Fruit fly (Drosophila melanogaster): ENCODE data around the gene CG42359.

Gene CG42359

DNA sequence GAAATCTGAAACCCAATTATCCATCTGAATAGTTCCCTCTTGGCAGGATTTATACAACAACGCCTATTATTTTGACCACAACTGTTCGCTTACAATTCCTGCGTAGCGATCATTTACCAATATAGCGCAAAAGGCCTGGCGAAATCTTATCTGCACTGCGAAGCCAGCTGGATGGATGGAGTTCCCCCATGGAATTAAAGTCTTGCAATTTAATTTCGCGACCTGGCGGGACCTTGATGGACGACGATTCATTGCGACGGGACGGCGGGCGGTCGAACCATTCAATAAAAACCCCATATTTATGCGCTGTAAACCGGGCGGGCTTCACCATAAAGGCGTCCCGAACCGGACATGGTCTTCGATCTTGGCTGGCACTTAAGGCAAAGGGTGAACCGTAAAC, 9.3 kb downstream of the CG42359 start:
- no peak for TF ChIP-seq CG7101 (tag; optimal IDR thresholded peaks at IDR 0.05)
- TF ChIP-seq bab1 (GFP tag; optimal IDR thresholded peaks at IDR 0.05), result no peak
- no peak for TF ChIP-seq toe (GFP tag; optimal IDR thresholded peaks at IDR 0.05)
- no peak for TF ChIP-seq pad (GFP tag; optimal IDR thresholded peaks at IDR 0.05)
- TF ChIP-seq CG1620 (GFP tag; optimal IDR thresholded peaks at IDR 0.05), result no peak
- TF ChIP-seq cnc (optimal IDR thresholded peaks at IDR 0.05), result no peak
- no peak for TF ChIP-seq CG33017 (tag; optimal IDR thresholded peaks at IDR 0.05)
- no peak for TF ChIP-seq kay (GFP tag; ENCODE audit: borderline replicate concordance)
- no peak for TF ChIP-seq CG11617 (GFP tag; optimal IDR thresholded peaks at IDR 0.05)
- no peak for TF ChIP-seq Hr96 (GFP tag; optimal IDR thresholded peaks at IDR 0.05)
- no peak for TF ChIP-seq CG14711 (tag; optimal IDR thresholded peaks at IDR 0.05)
- no peak for TF ChIP-seq Crg-1 (GFP tag; optimal IDR thresholded peaks at IDR 0.05)
- no peak for TF ChIP-seq CG7045 (GFP tag; optimal IDR thresholded peaks at IDR 0.05)
- TF ChIP-seq cic (GFP tag; optimal IDR thresholded peaks at IDR 0.05), result no peak

DNA sequence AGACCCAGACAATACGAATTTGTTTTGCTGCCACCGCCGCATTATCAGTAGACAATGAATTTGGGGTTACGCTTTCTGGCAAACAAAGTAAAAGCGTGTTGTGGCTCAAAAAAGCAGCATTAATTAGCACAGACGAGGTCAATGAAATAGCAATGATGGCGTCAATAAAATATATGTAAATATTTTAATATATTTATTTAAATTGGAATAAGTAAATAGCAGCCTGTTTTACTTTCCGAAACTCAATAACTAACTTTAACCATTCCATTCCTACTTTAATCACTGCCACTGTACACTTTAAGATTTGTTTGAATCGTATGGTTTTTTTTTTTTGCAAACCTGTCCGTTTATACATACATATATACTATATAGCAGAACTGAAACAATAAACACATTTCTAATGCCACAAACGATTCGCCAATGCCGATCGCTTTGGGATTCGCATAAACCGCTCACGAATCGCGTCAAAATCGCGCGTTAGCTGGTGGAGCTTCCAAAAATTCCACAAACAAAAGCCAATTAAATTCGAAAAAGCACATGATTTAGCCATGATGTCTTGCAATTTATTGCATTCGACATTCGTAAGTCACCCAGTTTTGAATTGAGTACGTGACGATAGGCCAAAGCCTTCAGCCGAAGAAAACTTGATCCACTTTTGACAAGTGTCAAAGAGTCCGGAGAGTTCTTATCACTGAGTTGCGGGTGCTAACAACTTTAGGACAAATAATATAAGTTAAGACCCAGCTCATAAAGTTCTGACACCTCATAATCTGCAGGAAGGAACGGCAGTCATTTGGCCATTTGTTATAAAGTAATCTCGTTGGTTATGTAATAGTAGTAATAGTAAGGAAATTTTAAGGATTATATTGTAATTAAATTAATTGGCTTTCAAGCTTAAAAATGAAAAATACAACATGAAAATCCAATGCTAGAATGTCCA, 10.0 kb downstream of the CG42359 start:
- no peak for TF ChIP-seq Mnt (GFP tag; optimal IDR thresholded peaks at IDR 0.05)
- peak; percentile 19 for TF ChIP-seq CG33017 (tag; optimal IDR thresholded peaks at IDR 0.05)
- no peak for TF ChIP-seq CG1620 (GFP tag; optimal IDR thresholded peaks at IDR 0.05)
- TF ChIP-seq Hr96 (GFP tag; optimal IDR thresholded peaks at IDR 0.05), result no peak
- TF ChIP-seq kay (GFP tag; ENCODE audit: borderline replicate concordance), result peak; percentile 69
- no peak for TF ChIP-seq cnc (optimal IDR thresholded peaks at IDR 0.05)

DNA sequence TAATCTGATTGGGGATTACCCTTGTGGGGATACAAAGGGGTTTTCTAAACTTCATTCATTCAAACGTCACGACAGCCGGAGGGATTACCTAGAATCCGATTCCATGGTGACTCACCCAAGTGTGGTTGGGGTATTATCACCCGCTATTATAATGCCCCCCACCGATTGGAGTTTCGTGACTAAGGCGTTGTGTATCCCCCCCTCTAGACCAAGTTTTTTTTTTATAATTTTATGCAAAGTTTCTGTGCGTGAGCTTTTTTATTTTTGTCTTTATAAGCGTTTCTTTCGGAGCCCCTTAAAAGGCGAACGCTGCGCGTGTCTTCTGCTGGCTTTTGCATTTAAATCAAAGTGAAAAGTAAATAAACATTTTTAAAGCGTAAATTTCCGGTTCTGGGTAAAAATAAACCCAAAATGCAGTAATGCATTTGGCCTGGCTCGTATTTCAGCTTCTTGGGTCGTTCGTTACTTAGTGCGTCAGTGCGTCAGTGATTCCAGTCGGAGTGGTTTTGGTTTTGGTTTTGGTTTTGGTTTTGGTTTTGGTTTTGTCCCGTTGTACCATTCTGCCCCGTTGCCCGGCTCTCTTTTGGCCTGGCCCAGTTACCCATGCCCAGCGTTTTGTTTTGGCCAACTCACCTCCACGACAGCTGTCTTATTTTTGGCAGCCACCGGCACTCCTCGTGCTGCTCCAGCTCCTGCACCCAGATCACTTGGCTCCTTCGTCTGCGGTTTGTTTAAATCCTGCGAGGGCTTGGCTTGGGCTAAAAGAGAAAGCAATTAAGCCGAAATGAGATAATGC, 11.0 kb downstream of the CG42359 start:
- TF ChIP-seq bab1 (GFP tag; optimal IDR thresholded peaks at IDR 0.05), result no peak
- peak; percentile 39 for TF ChIP-seq kay (GFP tag; ENCODE audit: borderline replicate concordance)
- TF ChIP-seq tj (GFP tag; optimal IDR thresholded peaks at IDR 0.05), result peak; percentile 14

DNA sequence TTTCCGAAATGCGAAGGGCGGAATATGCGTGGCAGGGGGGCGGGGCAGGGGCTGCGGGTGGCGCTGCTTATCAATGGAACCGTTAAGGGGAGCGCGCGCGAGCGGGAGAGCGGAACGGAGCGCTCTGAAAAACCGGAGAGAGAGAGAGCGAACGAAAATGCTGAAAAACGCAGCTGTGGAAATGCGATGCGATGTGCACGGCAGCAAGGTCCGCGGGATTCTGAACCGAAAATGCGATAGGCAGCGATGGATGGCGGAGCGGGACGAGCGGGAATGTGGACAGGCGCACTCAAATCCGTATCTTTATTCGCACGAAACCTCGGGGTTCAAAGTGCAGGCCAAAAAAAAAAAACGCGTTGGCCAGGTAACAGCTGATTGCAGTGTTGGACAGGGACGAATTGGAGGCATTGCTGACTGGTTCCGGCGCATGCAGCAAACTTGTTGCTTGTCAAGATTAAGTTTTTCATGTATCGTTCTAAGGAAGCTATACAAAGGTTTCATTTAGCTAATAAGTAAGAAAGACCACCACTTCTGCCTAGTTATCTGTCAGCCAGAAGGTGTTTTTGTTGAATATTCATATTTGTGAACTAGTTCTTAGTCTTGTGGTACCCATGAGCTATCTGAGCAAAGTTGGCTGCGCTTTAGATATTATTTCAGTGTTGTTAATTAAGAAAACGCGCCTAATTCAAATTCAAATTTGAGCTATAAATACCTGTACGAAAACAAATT, 14.4 kb downstream of the CG42359 start, which contains the start of gene Ppcs:
Gene Ppcs (minus strand): TSS at position 400 of the 729 bp plus-strand sequence.
- TF ChIP-seq CG14711 (tag; optimal IDR thresholded peaks at IDR 0.05) (peak; percentile 75), CG7101 (tag; optimal IDR thresholded peaks at IDR 0.05) (peak; percentile 78), CG1620 (GFP tag; optimal IDR thresholded peaks at IDR 0.05) (peak; percentile 87), kay (GFP tag; ENCODE audit: borderline replicate concordance) (peak; percentile 60), ovo (GFP tag; optimal IDR thresholded peaks at IDR 0.05) (peak; percentile 89), Hr96 (GFP tag; optimal IDR thresholded peaks at IDR 0.05) (peak; percentile 93), toe (GFP tag; optimal IDR thresholded peaks at IDR 0.05) (peak; percentile 89), Clk (GFP tag; optimal IDR thresholded peaks at IDR 0.05) (peak; percentile 84), cic (GFP tag; optimal IDR thresholded peaks at IDR 0.05) (peak; percentile 90), CG11617 (GFP tag; optimal IDR thresholded peaks at IDR 0.05) (peak; percentile 90), CG12768 (GFP tag; optimal IDR thresholded peaks at IDR 0.05) (peak; percentile 94), CG33017 (tag; optimal IDR thresholded peaks at IDR 0.05) (peak; percentile 35), bab1 (GFP tag; optimal IDR thresholded peaks at IDR 0.05) (peak; percentile 83), CG7045 (GFP tag; optimal IDR thresholded peaks at IDR 0.05) (peak; percentile 73), cnc (optimal IDR thresholded peaks at IDR 0.05) (no peak), Mnt (GFP tag; optimal IDR thresholded peaks at IDR 0.05) (peak; percentile 91), CG5204 (GFP tag; optimal IDR thresholded peaks at IDR 0.05) (peak; percentile 90), tj (GFP tag; optimal IDR thresholded peaks at IDR 0.05) (peak; percentile 74), pad (GFP tag; optimal IDR thresholded peaks at IDR 0.05) (peak; percentile 81), Crg-1 (GFP tag; optimal IDR thresholded peaks at IDR 0.05) (peak; percentile 95)

DNA sequence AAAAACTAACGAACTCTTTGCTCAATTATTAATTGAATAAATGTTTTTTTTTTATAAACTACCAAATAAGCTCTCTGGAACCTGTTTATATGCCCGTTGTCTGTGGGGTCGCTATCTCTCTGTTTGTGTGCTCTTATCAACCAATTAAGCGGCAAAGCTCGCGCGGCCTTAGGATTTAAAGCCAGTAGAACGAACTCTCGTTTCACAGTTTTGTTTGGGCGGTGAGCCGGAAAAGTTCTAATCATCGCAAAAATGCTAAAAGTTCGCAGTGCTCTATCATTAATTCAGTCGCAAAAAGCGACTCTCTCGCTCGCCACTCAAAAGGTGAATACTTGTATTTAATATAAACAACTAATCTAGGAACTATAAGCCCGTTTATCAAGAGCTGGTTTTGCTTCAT, 27.1 kb downstream of the CG42359 start, which contains the start of gene Cyp12a4:
Gene Cyp12a4 (plus strand): TSS at position 202 of the 400 bp plus-strand sequence.
- no peak for TF ChIP-seq CG11617 (GFP tag; optimal IDR thresholded peaks at IDR 0.05)
- no peak for TF ChIP-seq tj (GFP tag; optimal IDR thresholded peaks at IDR 0.05)
- peak; percentile 70 for TF ChIP-seq CG12768 (GFP tag; optimal IDR thresholded peaks at IDR 0.05)
- peak; percentile 14 for TF ChIP-seq bab1 (GFP tag; optimal IDR thresholded peaks at IDR 0.05)
- TF ChIP-seq kay (GFP tag; ENCODE audit: borderline replicate concordance), result peak; percentile 41
- peak; percentile 64 for TF ChIP-seq Mnt (GFP tag; optimal IDR thresholded peaks at IDR 0.05)
- no peak for TF ChIP-seq Clk (GFP tag; optimal IDR thresholded peaks at IDR 0.05)
- peak; percentile 59 for TF ChIP-seq CG33017 (tag; optimal IDR thresholded peaks at IDR 0.05)
- TF ChIP-seq CG1620 (GFP tag; optimal IDR thresholded peaks at IDR 0.05), result no peak
- peak; percentile 49 for TF ChIP-seq CG7101 (tag; optimal IDR thresholded peaks at IDR 0.05)
- peak; percentile 3 for TF ChIP-seq CG14711 (tag; optimal IDR thresholded peaks at IDR 0.05)
- no peak for TF ChIP-seq cnc (optimal IDR thresholded peaks at IDR 0.05)
- TF ChIP-seq toe (GFP tag; optimal IDR thresholded peaks at IDR 0.05), result peak; percentile 6
- no peak for TF ChIP-seq ovo (GFP tag; optimal IDR thresholded peaks at IDR 0.05)
- TF ChIP-seq pad (GFP tag; optimal IDR thresholded peaks at IDR 0.05), result no peak
- peak; percentile 5 for TF ChIP-seq CG7045 (GFP tag; optimal IDR thresholded peaks at IDR 0.05)
- TF ChIP-seq CG5204 (GFP tag; optimal IDR thresholded peaks at IDR 0.05), result peak; percentile 20
- TF ChIP-seq cic (GFP tag; optimal IDR thresholded peaks at IDR 0.05), result peak; percentile 92
- TF ChIP-seq Crg-1 (GFP tag; optimal IDR thresholded peaks at IDR 0.05), result peak; percentile 26
- TF ChIP-seq Hr96 (GFP tag; optimal IDR thresholded peaks at IDR 0.05), result no peak

Data from whole organism, adult.